Fruit fly (Drosophila melanogaster) whole organism, embryonic: ENCODE data around the gene Rdh.
A peak's percentile ranks its signal among the peaks of the same experiment; 100 is the strongest.

Experiments used
- Atf3 ChIP-seq: fragments of 200-800 bp; sonication (Bioruptor generic); optimal IDR thresholded peaks from 3 replicates; lab custom pipeline; 2016; ENCODE audit warnings: missing biosample characterization, missing genetic modification characterization
- CG1024 ChIP-seq: fragments of 200-800 bp; sonication (Bioruptor generic); IDR thresholded peaks from 2 replicates; pipeline ENCODE4 v1.3.6; 2022; ENCODE audit warnings: missing biosample characterization, missing genetic modification characterization
- CG10959 ChIP-seq: fragments of 200-800 bp; sonication (Bioruptor generic); IDR thresholded peaks from 2 replicates; pipeline ENCODE4 v1.3.6; 2022; ENCODE audit warnings: missing biosample characterization, missing genetic modification characterization
- CG12155 ChIP-seq: fragments of 200-800 bp; sonication (Bioruptor generic); optimal IDR thresholded peaks from 3 replicates; lab custom pipeline; 2016; ENCODE audit warnings: missing biosample characterization, missing genetic modification characterization
- CG12219 ChIP-seq: fragments of 200-800 bp; sonication (Bioruptor generic); optimal IDR thresholded peaks from 3 replicates; lab custom pipeline; 2018; ENCODE audit warnings: missing biosample characterization, mild to moderate bottlenecking, missing genetic modification characterization
- CG14965 ChIP-seq: fragments of 200-800 bp; sonication (Bioruptor generic); optimal IDR thresholded peaks from 2 replicates; lab custom pipeline; 2016; ENCODE audit warnings: missing biosample characterization, missing genetic modification characterization, borderline replicate concordance
- CG15011 ChIP-seq: fragments of 200-800 bp; sonication (Bioruptor generic); optimal IDR thresholded peaks from 3 replicates; lab custom pipeline; 2018; ENCODE audit warnings: missing biosample characterization, mild to moderate bottlenecking, missing genetic modification characterization
- CG15269 ChIP-seq: fragments of 200-800 bp; sonication (Bioruptor generic); optimal IDR thresholded peaks from 2 replicates; lab custom pipeline; 2018; ENCODE audit warnings: missing biosample characterization, mild to moderate bottlenecking, missing genetic modification characterization, moderate library complexity
- CG1602 ChIP-seq: fragments of 200-800 bp; sonication (Bioruptor generic); optimal IDR thresholded peaks from 3 replicates; lab custom pipeline; 2016; ENCODE audit warnings: missing biosample characterization, missing genetic modification characterization
- CG16813 ChIP-seq: fragments of 200-800 bp; sonication (Bioruptor generic); IDR thresholded peaks from 3 replicates; pipeline ENCODE4 v1.3.6; 2022; ENCODE audit warnings: missing biosample characterization, missing genetic modification characterization; ENCODE audit not compliant: partially characterized antibody
- CG17802 ChIP-seq: fragments of 200-800 bp; sonication (Bioruptor generic); optimal IDR thresholded peaks from 2 replicates; lab custom pipeline; 2018; ENCODE audit warnings: missing biosample characterization, mild to moderate bottlenecking, missing genetic modification characterization, moderate library complexity
- CG18599 ChIP-seq: fragments of 200-800 bp; sonication (Bioruptor generic); optimal IDR thresholded peaks from 3 replicates; lab custom pipeline; 2017; ENCODE audit warnings: missing biosample characterization, missing genetic modification characterization, mild to moderate bottlenecking, moderate library complexity, missing genetic modification reagents
- CG2120 ChIP-seq: fragments of 200-800 bp; sonication (Bioruptor generic); optimal IDR thresholded peaks from 3 replicates; lab custom pipeline; 2016; ENCODE audit warnings: missing biosample characterization, missing genetic modification characterization
- CG2889 ChIP-seq: fragments of 200-800 bp; sonication (Bioruptor generic); IDR thresholded peaks from 3 replicates; pipeline ENCODE4 v1.3.6; 2022; ENCODE audit warnings: missing biosample characterization, missing genetic modification characterization
- CG34376 ChIP-seq: fragments of 200-800 bp; sonication (Bioruptor generic); optimal IDR thresholded peaks from 2 replicates; lab custom pipeline; 2018; ENCODE audit warnings: missing biosample characterization, mild to moderate bottlenecking, missing genetic modification characterization
- CG3995 ChIP-seq: fragments of 200-800 bp; sonication (Bioruptor generic); optimal IDR thresholded peaks from 3 replicates; lab custom pipeline; 2016; ENCODE audit warnings: missing biosample characterization, missing genetic modification characterization
- CG4404 ChIP-seq: fragments of 200-800 bp; sonication (Bioruptor generic); IDR thresholded peaks from 2 replicates; pipeline ENCODE4 v1.3.6; 2022; ENCODE audit warnings: missing biosample characterization, missing genetic modification characterization
- CG9797 ChIP-seq: fragments of 200-800 bp; sonication (Bioruptor generic); optimal IDR thresholded peaks from 3 replicates; lab custom pipeline; 2018; ENCODE audit warnings: missing biosample characterization, mild to moderate bottlenecking, missing genetic modification characterization
- CHES-1-like ChIP-seq: fragments of 200-800 bp; sonication (Bioruptor generic); optimal IDR thresholded peaks from 2 replicates; lab custom pipeline; 2016; ENCODE audit warnings: missing biosample characterization, missing genetic modification characterization
- CrebB ChIP-seq: fragments of 200-800 bp; sonication (Bioruptor generic); optimal IDR thresholded peaks from 3 replicates; lab custom pipeline; 2018; ENCODE audit warnings: missing biosample characterization, mild to moderate bottlenecking, missing genetic modification characterization
- D19B ChIP-seq: fragments of 200-800 bp; sonication (Bioruptor generic); optimal IDR thresholded peaks from 2 replicates; lab custom pipeline; 2017; ENCODE audit warnings: missing biosample characterization, mild to moderate bottlenecking, missing genetic modification characterization
- Dfd ChIP-seq, 2 experiments: fragments of >200 bp; optimal IDR thresholded peaks; 2 replicates each; lab custom pipeline; 2017; ENCODE audit warnings: missing biosample characterization in 2 of 2, missing genetic modification characterization in 2 of 2
- Dip3 ChIP-seq: fragments of 200-800 bp; sonication (Bioruptor generic); optimal IDR thresholded peaks from 3 replicates; lab custom pipeline; 2016; ENCODE audit warnings: missing biosample characterization, missing genetic modification characterization
- Doc2 ChIP-seq: fragments of 200-800 bp; sonication (Bioruptor generic); IDR thresholded peaks from 2 replicates; pipeline ENCODE4 v1.3.6; 2022; ENCODE audit warnings: missing biosample characterization, missing genetic modification characterization
- Dref ChIP-seq: fragments of 200-800 bp; sonication (Bioruptor generic); IDR thresholded peaks from 2 replicates; pipeline ENCODE4 v1.3.6; 2022; ENCODE audit warnings: missing biosample characterization, missing genetic modification characterization
- Ets97D ChIP-seq: fragments of 200-800 bp; sonication (Bioruptor generic); optimal IDR thresholded peaks from 3 replicates; lab custom pipeline; 2016; ENCODE audit warnings: missing biosample characterization, missing genetic modification characterization
- HLH4C ChIP-seq: fragments of 200-800 bp; sonication (Bioruptor generic); IDR thresholded peaks from 3 replicates; pipeline ENCODE4 v1.3.6; 2022; ENCODE audit warnings: missing biosample characterization, missing genetic modification characterization; ENCODE audit not compliant: partially characterized antibody
- HLHmδ ChIP-seq: fragments of 200-800 bp; sonication (Bioruptor generic); optimal IDR thresholded peaks from 2 replicates; lab custom pipeline; 2018; ENCODE audit warnings: missing biosample characterization, mild to moderate bottlenecking, missing genetic modification characterization, moderate library complexity
- Hr51 ChIP-seq, 2 experiments: fragments of 200-800 bp; sonication (Bioruptor generic); optimal IDR thresholded peaks; 2 replicates in 1 of 2; 3 replicates in 1 of 2; lab custom pipeline; 2016 to 2018; ENCODE audit warnings: missing biosample characterization in 2 of 2, missing genetic modification characterization in 2 of 2, mild to moderate bottlenecking in 1 of 2, moderate library complexity in 1 of 2
- Lhr ChIP-seq: fragments of 200-800 bp; sonication (Bioruptor generic); optimal IDR thresholded peaks from 3 replicates; lab custom pipeline; 2017; ENCODE audit warnings: mild to moderate bottlenecking, missing biosample characterization, missing genetic modification reagents, missing genetic modification characterization
- Med ChIP-seq: fragments of 200-800 bp; sonication (Bioruptor generic); peaks from one replicate; lab custom pipeline; 2016; ENCODE audit warnings: missing biosample characterization, missing genetic modification characterization, mild to moderate bottlenecking, inconsistent platforms, moderate library complexity
- Nf-YB ChIP-seq: fragments of 200-800 bp; sonication (Bioruptor generic); optimal IDR thresholded peaks from 3 replicates; lab custom pipeline; 2019; ENCODE audit warnings: missing biosample characterization, mild to moderate bottlenecking, missing genetic modification characterization, moderate library complexity
- NfI ChIP-seq: fragments of 200-800 bp; sonication (Bioruptor generic); optimal IDR thresholded peaks from 3 replicates; lab custom pipeline; 2018; ENCODE audit warnings: missing biosample characterization, mild to moderate bottlenecking, missing genetic modification characterization, moderate library complexity
- Trl ChIP-seq, 3 experiments: fragments of >200 bp in 2 of 3; fragments of 200-800 bp in 1 of 3; sonication (Bioruptor generic) in 1 of 3; optimal IDR thresholded peaks; 2 replicates in 1 of 3; 3 replicates in 2 of 3; lab custom pipeline; 2016 to 2017; ENCODE audit warnings: missing biosample characterization in 1 of 3, missing genetic modification characterization in 1 of 3
- amos ChIP-seq: fragments of 200-800 bp; sonication (Bioruptor generic); IDR thresholded peaks from 2 replicates; pipeline ENCODE4 v1.3.6; 2022; ENCODE audit warnings: missing biosample characterization, missing genetic modification characterization; ENCODE audit not compliant: partially characterized antibody
- bsh ChIP-seq, 2 experiments: fragments of 200-800 bp; sonication (Bioruptor generic); optimal IDR thresholded peaks; 2 replicates each; lab custom pipeline; 2017 to 2018; ENCODE audit warnings: mild to moderate bottlenecking in 2 of 2, missing biosample characterization in 2 of 2, missing genetic modification characterization in 2 of 2, moderate library complexity in 1 of 2
- chn ChIP-seq: fragments of 200-800 bp; sonication (Bioruptor generic); optimal IDR thresholded peaks from 2 replicates; lab custom pipeline; 2016; ENCODE audit warnings: missing biosample characterization, missing genetic modification characterization
- crc ChIP-seq: fragments of 200-800 bp; sonication (Bioruptor generic); optimal IDR thresholded peaks from 2 replicates; lab custom pipeline; 2016; ENCODE audit warnings: missing biosample characterization, missing genetic modification characterization
- dimm ChIP-seq: fragments of 200-800 bp; sonication (Bioruptor generic); IDR thresholded peaks from 2 replicates; pipeline ENCODE4 v1.3.6; 2022; ENCODE audit warnings: missing biosample characterization, missing genetic modification characterization
- fru ChIP-seq: fragments of >200 bp; optimal IDR thresholded peaks from 2 replicates; lab custom pipeline; 2017
- hth ChIP-seq: fragments of >200 bp; optimal IDR thresholded peaks from 2 replicates; lab custom pipeline; 2017; ENCODE audit warnings: inconsistent platforms
- kah ChIP-seq: fragments of 200-800 bp; sonication (Bioruptor generic); optimal IDR thresholded peaks from 2 replicates; lab custom pipeline; 2018; ENCODE audit warnings: missing biosample characterization, mild to moderate bottlenecking, missing genetic modification characterization
- kni ChIP-seq: fragments of 200-800 bp; sonication (Bioruptor generic); optimal IDR thresholded peaks from 3 replicates; lab custom pipeline; 2017; ENCODE audit warnings: mild to moderate bottlenecking, missing biosample characterization, missing genetic modification reagents, missing genetic modification characterization
- lbe ChIP-seq: fragments of 200-800 bp; sonication (Bioruptor generic); optimal IDR thresholded peaks from 2 replicates; lab custom pipeline; 2016; ENCODE audit warnings: missing biosample characterization, mild to moderate bottlenecking, missing genetic modification characterization
- lilli ChIP-seq: fragments of 200-800 bp; sonication (Bioruptor generic); optimal IDR thresholded peaks from 3 replicates; lab custom pipeline; 2016; ENCODE audit warnings: missing biosample characterization, missing genetic modification characterization
- maf-S ChIP-seq: fragments of 200-800 bp; sonication (Bioruptor generic); optimal IDR thresholded peaks from 2 replicates; lab custom pipeline; 2016; ENCODE audit warnings: missing biosample characterization, missing genetic modification characterization
- pita ChIP-seq: fragments of 200-800 bp; sonication (Bioruptor generic); optimal IDR thresholded peaks from 2 replicates; lab custom pipeline; 2017; ENCODE audit warnings: missing biosample characterization, mild to moderate bottlenecking, missing genetic modification characterization
- sob ChIP-seq: fragments of 200-800 bp; sonication (Bioruptor generic); IDR thresholded peaks from 2 replicates; pipeline ENCODE4 v1.3.6; 2022; ENCODE audit warnings: missing biosample characterization, missing genetic modification characterization
- ssp ChIP-seq: fragments of 200-800 bp; sonication (Bioruptor generic); IDR thresholded peaks from 2 replicates; pipeline ENCODE4 v1.3.6; 2022; ENCODE audit warnings: missing biosample characterization, missing genetic modification characterization
- unc-4 ChIP-seq: fragments of 200-800 bp; sonication (Bioruptor generic); IDR thresholded peaks from 2 replicates; pipeline ENCODE4 v1.3.6; 2022; ENCODE audit warnings: missing biosample characterization, missing genetic modification characterization; ENCODE audit not compliant: partially characterized antibody
- vnd ChIP-seq: fragments of 200-800 bp; sonication (Bioruptor generic); IDR thresholded peaks from 3 replicates; pipeline ENCODE4 v1.3.6; 2022; ENCODE audit warnings: missing biosample characterization, missing genetic modification characterization; ENCODE audit not compliant: partially characterized antibody

Gene Rdh

dm6 chr3L:3797681-3798080 is 27.6 kb upstream of the Rdh start (continued):
- TF ChIP-seq ssp (0 out of 2 replicates have a peak, but pooled peaks have one; percentile 4), HLH4C (GFP tag; lab: Robert Waterston, UW) (no peak), kah (GFP tag; lab: Kevin White, UChicago) (no peak), Lhr (GFP tag; lab: Kevin White, UChicago) (no peak), CG9797 (no peak), Ets97D (GFP tag; lab: Kevin White, UChicago) (no peak), NfI (peak; percentile 18), amos (GFP tag; lab: Robert Waterston, UW) (no peak), kni (GFP tag; lab: Kevin White, UChicago) (no peak), CG4404 (GFP tag; lab: Robert Waterston, UW) (no peak), CG15011 (no peak), CG16813 (GFP tag; lab: Robert Waterston, UW) (no peak), CG12219 (no peak), CG1024 (no peak), unc-4 (GFP tag; lab: Robert Waterston, UW) (no peak), lbe (GFP tag; lab: Kevin White, UChicago) (no peak), dimm (no peak), CG12155 (GFP tag; lab: Kevin White, UChicago) (no peak), CHES-1-like (GFP tag; lab: Kevin White, UChicago) (no peak), CG14965 (no peak), CG1602 (GFP tag; lab: Kevin White, UChicago) (no peak), D19B (GFP tag; lab: Kevin White, UChicago) (no peak), chn (GFP tag; lab: Kevin White, UChicago) (no peak), CG2120 (GFP tag; lab: Kevin White, UChicago) (peak; percentile 26), CG17802 (tag; lab: Kevin White, UChicago) (no peak), Med (GFP tag; lab: Kevin White, UChicago) (peak; percentile 65), fru (lab: Kevin White, UChicago) (no peak), HLHmδ (no peak), CG3995 (GFP tag; lab: Kevin White, UChicago) (no peak), sob (0 out of 2 replicates have a peak, but pooled peaks have one; percentile 24), CrebB (tag; lab: Kevin White, UChicago) (no peak), Atf3 (GFP tag; lab: Kevin White, UChicago) (no peak), Doc2 (GFP tag; lab: Robert Waterston, UW) (no peak), CG34376 (GFP tag; lab: Kevin White, UChicago) (no peak), vnd (GFP tag; lab: Robert Waterston, UW) (no peak), hth (lab: Kevin White, UChicago) (no peak), CG15269 (no peak), Dfd (GFP tag; optimal IDR thresholded peaks at IDR 0.05; lab: Kevin White, UChicago) (no peak), Trl (optimal IDR thresholded peaks at IDR 0.05; lab: Kevin White, UChicago) (no peak), Trl (GFP tag; optimal IDR thresholded peaks at IDR 0.05; lab: Kevin White, UChicago) (no peak), Nf-YB (GFP tag; lab: Kevin White, UChicago) (no peak), maf-S (no peak), pita (GFP tag; lab: Kevin White, UChicago) (no peak), crc (GFP tag; lab: Kevin White, UChicago) (no peak), Hr51 (GFP tag; optimal IDR thresholded peaks at IDR 0.05; lab: Kevin White, UChicago) (peak in 1 of 2 experiments; percentile 15), CG18599 (GFP tag; lab: Kevin White, UChicago) (peak; percentile 3), bsh (GFP tag; optimal IDR thresholded peaks at IDR 0.05; lab: Kevin White, UChicago) (peak in 1 of 2 experiments; percentile 11), CG2889 (GFP tag; lab: Robert Waterston, UW) (no peak), lilli (GFP tag; lab: Kevin White, UChicago) (no peak), CG10959 (GFP tag; lab: Robert Waterston, UW) (no peak), Dip3 (GFP tag; lab: Kevin White, UChicago) (no peak), Dref (GFP tag; lab: Robert Waterston, UW) (no peak)
